Fruit fly (Drosophila melanogaster): Measurements from ENCODE around the gene CG11050.

The CG11050 gene

dm6 chr2L:6566020-6566687 is 44.7 kb upstream of the CG11050 start, which contains the start of gene CG13766 (continued):
- TF ChIP-seq BEAF-32 (GFP tag; optimal IDR thresholded peaks at IDR 0.05) = peak; percentile 18
- no peak for TF ChIP-seq CG9215 (GFP tag; IDR thresholded peaks at IDR 0.05)
- TF ChIP-seq CG17328 (GFP tag; IDR thresholded peaks at IDR 0.05) = no peak
- no peak for TF ChIP-seq insv (GFP tag; optimal IDR thresholded peaks at IDR 0.05)
- TF ChIP-seq so (GFP tag; IDR thresholded peaks at IDR 0.05) = no peak
- no peak for TF ChIP-seq pan (optimal IDR thresholded peaks at IDR 0.05)
- no peak for TF ChIP-seq pan (GFP tag; optimal IDR thresholded peaks at IDR 0.05 in 1 of 2, IDR thresholded peaks at IDR 0.05 in 1 of 2)
- no peak for TF ChIP-seq Nf-YA (GFP tag; IDR thresholded peaks at IDR 0.05)
- TF ChIP-seq luna (GFP tag; optimal IDR thresholded peaks at IDR 0.05) = no peak
- TF ChIP-seq CG8359 (GFP tag; optimal IDR thresholded peaks at IDR 0.05; ENCODE audit: borderline replicate concordance) = no peak
- no peak for TF ChIP-seq CkIIα-i1 (GFP tag; IDR thresholded peaks at IDR 0.05)
- no peak for TF ChIP-seq fd102C (GFP tag; optimal IDR thresholded peaks at IDR 0.05)
- no peak for TF ChIP-seq CG4854 (GFP tag; optimal IDR thresholded peaks at IDR 0.05)
- no peak for TF ChIP-seq CG2202 (tag; optimal IDR thresholded peaks at IDR 0.05)
- TF ChIP-seq btn (GFP tag; optimal IDR thresholded peaks at IDR 0.05) = no peak
- TF ChIP-seq CG14014 (GFP tag; IDR thresholded peaks at IDR 0.05) = no peak
- no peak for TF ChIP-seq Dad (GFP tag; optimal IDR thresholded peaks at IDR 0.05)
- no peak for TF ChIP-seq Side (GFP tag; optimal IDR thresholded peaks at IDR 0.05)
- TF ChIP-seq tup (GFP tag; optimal IDR thresholded peaks at IDR 0.05) = no peak
- TF ChIP-seq gce (GFP tag; IDR thresholded peaks at IDR 0.05) = no peak
- no peak for TF ChIP-seq CG31388 (GFP tag; optimal IDR thresholded peaks at IDR 0.05)
- no peak for TF ChIP-seq CG2889 (GFP tag; IDR thresholded peaks at IDR 0.05)
- TF ChIP-seq twi (tag; optimal IDR thresholded peaks at IDR 0.05) = no peak
- TF ChIP-seq nmo (GFP tag; optimal IDR thresholded peaks at IDR 0.05) = peak; percentile 32
- no peak for TF ChIP-seq CG8478 (optimal IDR thresholded peaks at IDR 0.05)
- TF ChIP-seq ci (GFP tag; IDR thresholded peaks at IDR 0.05) = no peak
- TF ChIP-seq her (GFP tag; optimal IDR thresholded peaks at IDR 0.05) = no peak
- TF ChIP-seq danr (GFP tag; IDR thresholded peaks at IDR 0.05) = no peak
- TF ChIP-seq Poxn (GFP tag; IDR thresholded peaks at IDR 0.05) = 0 out of 2 replicates have a peak, but pooled peaks have one; percentile 18
- TF ChIP-seq CG6175 (GFP tag; IDR thresholded peaks at IDR 0.05) = no peak
- no peak for TF ChIP-seq CG3407 (GFP tag; optimal IDR thresholded peaks at IDR 0.05)
- no peak for TF ChIP-seq tio (GFP tag; optimal IDR thresholded peaks at IDR 0.05)
- no peak for TF ChIP-seq al (GFP tag; IDR thresholded peaks at IDR 0.05)
- TF ChIP-seq CG11247 (GFP tag; IDR thresholded peaks at IDR 0.05) = no peak
- no peak for TF ChIP-seq en (GFP tag; optimal IDR thresholded peaks at IDR 0.05)
- peak; percentile 96 for TF ChIP-seq CG18011 (GFP tag; optimal IDR thresholded peaks at IDR 0.05)
- TF ChIP-seq CG10321 (GFP tag; IDR thresholded peaks at IDR 0.05) = no peak
- TF ChIP-seq sc (optimal IDR thresholded peaks at IDR 0.05) = no peak
- no peak for TF ChIP-seq sc (GFP tag; optimal IDR thresholded peaks at IDR 0.05)
- no peak for TF ChIP-seq slp2 (GFP tag; optimal IDR thresholded peaks at IDR 0.05)
- no peak for TF ChIP-seq Adf1 (GFP tag; IDR thresholded peaks at IDR 0.05)
- no peak for TF ChIP-seq Dbx (GFP tag; IDR thresholded peaks at IDR 0.05)
- peak; percentile 98 for TF ChIP-seq tna (GFP tag; IDR thresholded peaks at IDR 0.05; ENCODE audit: partially characterized antibody)
- TF ChIP-seq ind (GFP tag; optimal IDR thresholded peaks at IDR 0.05) = no peak
- peak; percentile 26 for TF ChIP-seq Ets97D (GFP tag; optimal IDR thresholded peaks at IDR 0.05)
- no peak for TF ChIP-seq CG4328 (GFP tag; optimal IDR thresholded peaks at IDR 0.05)
- no peak for TF ChIP-seq CG17802 (tag; optimal IDR thresholded peaks at IDR 0.05)
- no peak for TF ChIP-seq CG9727 (GFP tag; optimal IDR thresholded peaks at IDR 0.05)
- TF ChIP-seq bcd (GFP tag; optimal IDR thresholded peaks at IDR 0.05) = no peak
- TF ChIP-seq CG17359 (tag; optimal IDR thresholded peaks at IDR 0.05) = no peak
- no peak for TF ChIP-seq stc (GFP tag; IDR thresholded peaks at IDR 0.05)
- no peak for TF ChIP-seq CG32772 (GFP tag; IDR thresholded peaks at IDR 0.05)
- no peak for TF ChIP-seq CG3726 (GFP tag; IDR thresholded peaks at IDR 0.05)

Data from whole organism, embryonic.